Fruit fly (Drosophila melanogaster): ENCODE data around the gene fz2.

fz2 gene

dm6 chr3L:19216377-19216776, 18.8 kb downstream of the fz2 start (continued):
- no peak for TF ChIP-seq tna (GFP tag; IDR thresholded peaks at IDR 0.05; ENCODE audit: partially characterized antibody)
- peak; percentile 80 for TF ChIP-seq vvl (GFP tag; IDR thresholded peaks at IDR 0.05)
- TF ChIP-seq jigr1 (GFP tag; IDR thresholded peaks at IDR 0.05), result no peak
- peak; percentile 17 for TF ChIP-seq Ssrp (tag; optimal IDR thresholded peaks at IDR 0.05)
- peak; percentile 14 for TF ChIP-seq fd3F (GFP tag; optimal IDR thresholded peaks at IDR 0.05)
- no peak for TF ChIP-seq CG2202 (tag; optimal IDR thresholded peaks at IDR 0.05)
- TF ChIP-seq eve (GFP tag; optimal IDR thresholded peaks at IDR 0.05), result peak in 1 of 2 experiments; percentile 17
- TF ChIP-seq CG4282 (GFP tag; optimal IDR thresholded peaks at IDR 0.05), result no peak
- no peak for TF ChIP-seq rib (GFP tag; IDR thresholded peaks at IDR 0.05)
- TF ChIP-seq caup (GFP tag; optimal IDR thresholded peaks at IDR 0.05; ENCODE audit: severe bottlenecking), result peak; percentile 37
- no peak for TF ChIP-seq CG4854 (GFP tag; optimal IDR thresholded peaks at IDR 0.05)
- TF ChIP-seq vnd (GFP tag; IDR thresholded peaks at IDR 0.05; ENCODE audit: partially characterized antibody), result no peak
- TF ChIP-seq CG30403 (GFP tag; optimal IDR thresholded peaks at IDR 0.05), result peak; percentile 35
- no peak for TF ChIP-seq CG10565 (GFP tag; optimal IDR thresholded peaks at IDR 0.05)
- no peak for TF ChIP-seq ara (GFP tag; IDR thresholded peaks at IDR 0.05)
- peak; percentile 11 for TF ChIP-seq HmgZ (tag; optimal IDR thresholded peaks at IDR 0.05)
- no peak for TF ChIP-seq CG15696 (tag; optimal IDR thresholded peaks at IDR 0.05)
- TF ChIP-seq phol (tag; optimal IDR thresholded peaks at IDR 0.05), result peak; percentile 58
- TF ChIP-seq Lhr (GFP tag; optimal IDR thresholded peaks at IDR 0.05), result no peak
- no peak for TF ChIP-seq nom (GFP tag; optimal IDR thresholded peaks at IDR 0.05)
- no peak for TF ChIP-seq pan (optimal IDR thresholded peaks at IDR 0.05)
- peak in 1 of 2 experiments; percentile 57 for TF ChIP-seq pan (GFP tag; optimal IDR thresholded peaks at IDR 0.05 in 1 of 2, IDR thresholded peaks at IDR 0.05 in 1 of 2)
- TF ChIP-seq HHEX (GFP tag; optimal IDR thresholded peaks at IDR 0.05), result no peak
- TF ChIP-seq nmo (GFP tag; optimal IDR thresholded peaks at IDR 0.05), result peak; percentile 30
- TF ChIP-seq CG7372 (GFP tag; IDR thresholded peaks at IDR 0.05), result no peak
- peak; percentile 68 for TF ChIP-seq CG31441 (GFP tag; IDR thresholded peaks at IDR 0.05)
- TF ChIP-seq CG4617 (GFP tag; optimal IDR thresholded peaks at IDR 0.05; ENCODE audit: borderline replicate concordance), result no peak
- no peak for TF ChIP-seq wor (GFP tag; IDR thresholded peaks at IDR 0.05)
- TF ChIP-seq Spps (tag; optimal IDR thresholded peaks at IDR 0.05), result no peak
- peak; percentile 21 for TF ChIP-seq sd (tag; optimal IDR thresholded peaks at IDR 0.05)
- TF ChIP-seq Adf1 (GFP tag; IDR thresholded peaks at IDR 0.05), result no peak
- no peak for TF ChIP-seq tup (GFP tag; optimal IDR thresholded peaks at IDR 0.05)
- TF ChIP-seq sqz (GFP tag; optimal IDR thresholded peaks at IDR 0.05), result no peak
- TF ChIP-seq zfh1 (GFP tag; IDR thresholded peaks at IDR 0.05), result no peak
- TF ChIP-seq Neu2 (GFP tag; optimal IDR thresholded peaks at IDR 0.05; ENCODE audit: borderline replicate concordance), result no peak
- peak; percentile 35 for TF ChIP-seq CG17385 (GFP tag; optimal IDR thresholded peaks at IDR 0.05)
- TF ChIP-seq exex (tag; optimal IDR thresholded peaks at IDR 0.05), result no peak
- TF ChIP-seq NfI (GFP tag; optimal IDR thresholded peaks at IDR 0.05), result peak; percentile 11
- TF ChIP-seq CG7928 (GFP tag; optimal IDR thresholded peaks at IDR 0.05), result no peak
- no peak for TF ChIP-seq CG2129 (GFP tag; IDR thresholded peaks at IDR 0.05; ENCODE audit: partially characterized antibody)
- TF ChIP-seq CG34376 (GFP tag; optimal IDR thresholded peaks at IDR 0.05), result no peak
- peak; percentile 77 for TF ChIP-seq dmrt99B (tag; optimal IDR thresholded peaks at IDR 0.05)
- no peak for TF ChIP-seq wdn (GFP tag; IDR thresholded peaks at IDR 0.05)
- TF ChIP-seq mirr (GFP tag; optimal IDR thresholded peaks at IDR 0.05), result no peak
- TF ChIP-seq CG13894 (tag; optimal IDR thresholded peaks at IDR 0.05), result peak; percentile 68
- TF ChIP-seq CG17829 (tag; optimal IDR thresholded peaks at IDR 0.05), result peak; percentile 45
- peak; percentile 51 for TF ChIP-seq CG8924 (tag; optimal IDR thresholded peaks at IDR 0.05)
- TF ChIP-seq peb (GFP tag; IDR thresholded peaks at IDR 0.05), result no peak
- TF ChIP-seq CG2712 (tag; optimal IDR thresholded peaks at IDR 0.05), result peak; percentile 51
- no peak for TF ChIP-seq CG10543 (GFP tag; optimal IDR thresholded peaks at IDR 0.05)
